Fruit fly (Drosophila melanogaster) whole organism, embryonic: Measurements from ENCODE around the gene Drsl1.
A peak's percentile ranks its signal among the peaks of the same experiment; 100 is the strongest.

Experiments used
- ATbp ChIP-seq: fragments of 200-800 bp; sonication (Bioruptor generic); optimal IDR thresholded peaks from 2 replicates; lab custom pipeline; 2017; ENCODE audit warnings: missing biosample characterization, mild to moderate bottlenecking, missing genetic modification characterization, missing genetic modification reagents
- Asciz ChIP-seq: fragments of 200-800 bp; sonication (Bioruptor generic); optimal IDR thresholded peaks from 2 replicates; lab custom pipeline; 2017; ENCODE audit warnings: missing biosample characterization, mild to moderate bottlenecking, missing genetic modification characterization, missing genetic modification reagents
- Atf-2 ChIP-seq: fragments of 200-800 bp; sonication (Bioruptor generic); optimal IDR thresholded peaks from 2 replicates; lab custom pipeline; 2016; ENCODE audit warnings: missing biosample characterization, missing genetic modification characterization
- Atf3 ChIP-seq: fragments of 200-800 bp; sonication (Bioruptor generic); optimal IDR thresholded peaks from 3 replicates; lab custom pipeline; 2016; ENCODE audit warnings: missing biosample characterization, missing genetic modification characterization
- BtbVII ChIP-seq: fragments of 200-800 bp; sonication (Bioruptor generic); optimal IDR thresholded peaks from 3 replicates; lab custom pipeline; 2017; ENCODE audit warnings: missing biosample characterization, mild to moderate bottlenecking, missing genetic modification characterization
- CG10147 ChIP-seq: fragments of 200-800 bp; sonication (Bioruptor generic); optimal IDR thresholded peaks from 2 replicates; lab custom pipeline; 2019; ENCODE audit warnings: missing biosample characterization, mild to moderate bottlenecking, missing genetic modification characterization, moderate library complexity
- CG10267 ChIP-seq: fragments of 200-800 bp; sonication (Bioruptor generic); optimal IDR thresholded peaks from 2 replicates; lab custom pipeline; 2018; ENCODE audit warnings: missing biosample characterization, mild to moderate bottlenecking, missing genetic modification characterization, moderate library complexity
- CG11723 ChIP-seq: fragments of 200-800 bp; sonication (Bioruptor generic); optimal IDR thresholded peaks from 2 replicates; lab custom pipeline; 2017; ENCODE audit warnings: missing biosample characterization, mild to moderate bottlenecking, missing genetic modification characterization
- CG13424 ChIP-seq: fragments of 200-800 bp; sonication (Bioruptor generic); optimal IDR thresholded peaks from 2 replicates; lab custom pipeline; 2019; ENCODE audit warnings: missing biosample characterization, mild to moderate bottlenecking, missing genetic modification characterization, moderate library complexity
- CG13624 ChIP-seq: fragments of 200-800 bp; sonication (Bioruptor generic); optimal IDR thresholded peaks from 2 replicates; lab custom pipeline; 2016; ENCODE audit warnings: missing biosample characterization, missing genetic modification characterization
- CG15011 ChIP-seq: fragments of 200-800 bp; sonication (Bioruptor generic); optimal IDR thresholded peaks from 3 replicates; lab custom pipeline; 2018; ENCODE audit warnings: missing biosample characterization, mild to moderate bottlenecking, missing genetic modification characterization
- CG16779 ChIP-seq: fragments of 200-800 bp; sonication (Bioruptor generic); IDR thresholded peaks from 2 replicates; pipeline ENCODE4 v1.3.6; 2022; ENCODE audit warnings: missing biosample characterization, missing genetic modification characterization
- CG17328 ChIP-seq: fragments of 200-800 bp; sonication (Bioruptor generic); IDR thresholded peaks from 2 replicates; pipeline ENCODE4 v1.3.6; 2022; ENCODE audit warnings: missing biosample characterization, missing genetic modification characterization
- CG17612 ChIP-seq: fragments of 200-800 bp; sonication (Bioruptor generic); IDR thresholded peaks from 2 replicates; pipeline ENCODE4 v1.3.6; 2022; ENCODE audit warnings: missing biosample characterization, missing genetic modification characterization
- CG17802 ChIP-seq: fragments of 200-800 bp; sonication (Bioruptor generic); optimal IDR thresholded peaks from 2 replicates; lab custom pipeline; 2018; ENCODE audit warnings: missing biosample characterization, mild to moderate bottlenecking, missing genetic modification characterization, moderate library complexity
- CG17912 ChIP-seq: fragments of 200-800 bp; sonication (Bioruptor generic); optimal IDR thresholded peaks from 2 replicates; lab custom pipeline; 2018; ENCODE audit warnings: missing biosample characterization, mild to moderate bottlenecking, missing genetic modification characterization
- CG2202 ChIP-seq: fragments of 200-800 bp; sonication (Bioruptor generic); optimal IDR thresholded peaks from 2 replicates; lab custom pipeline; 2018; ENCODE audit warnings: missing biosample characterization, mild to moderate bottlenecking, missing genetic modification characterization
- CG2678 ChIP-seq: fragments of 200-800 bp; sonication (Bioruptor generic); optimal IDR thresholded peaks from 3 replicates; lab custom pipeline; 2019; ENCODE audit warnings: missing biosample characterization, mild to moderate bottlenecking, missing genetic modification characterization, moderate library complexity
- CG2889 ChIP-seq: fragments of 200-800 bp; sonication (Bioruptor generic); IDR thresholded peaks from 3 replicates; pipeline ENCODE4 v1.3.6; 2022; ENCODE audit warnings: missing biosample characterization, missing genetic modification characterization
- CG3065 ChIP-seq: fragments of 200-800 bp; sonication (Bioruptor generic); optimal IDR thresholded peaks from 2 replicates; lab custom pipeline; 2016; ENCODE audit warnings: missing biosample characterization, missing genetic modification characterization
- CG31441 ChIP-seq: fragments of 200-800 bp; sonication (Bioruptor generic); IDR thresholded peaks from 2 replicates; pipeline ENCODE4 v1.3.6; 2022; ENCODE audit warnings: missing biosample characterization, missing genetic modification characterization
- CG33557 ChIP-seq: fragments of 200-800 bp; sonication (Bioruptor generic); optimal IDR thresholded peaks from 2 replicates; lab custom pipeline; 2019; ENCODE audit warnings: missing biosample characterization, mild to moderate bottlenecking, missing genetic modification characterization, moderate library complexity
- CG4360 ChIP-seq: fragments of 200-800 bp; sonication (Bioruptor generic); IDR thresholded peaks from 2 replicates; pipeline ENCODE4 v1.3.6; 2022; ENCODE audit warnings: missing biosample characterization, missing genetic modification characterization
- CG5245 ChIP-seq: fragments of 200-800 bp; sonication (Bioruptor generic); optimal IDR thresholded peaks from 3 replicates; lab custom pipeline; 2016; ENCODE audit warnings: missing biosample characterization, missing genetic modification characterization
- CG5953 ChIP-seq: fragments of 200-800 bp; sonication (Bioruptor generic); IDR thresholded peaks from 2 replicates; pipeline ENCODE4 v1.3.6; 2022; ENCODE audit warnings: missing biosample characterization, missing genetic modification characterization
- CG6689 ChIP-seq: fragments of 200-800 bp; sonication (Bioruptor generic); IDR thresholded peaks from 2 replicates; pipeline ENCODE4 v1.3.6; 2022; ENCODE audit warnings: missing biosample characterization, missing genetic modification characterization
- CG7745 ChIP-seq: fragments of 200-800 bp; sonication (Bioruptor generic); optimal IDR thresholded peaks from 2 replicates; lab custom pipeline; 2018; ENCODE audit warnings: missing biosample characterization, mild to moderate bottlenecking, missing genetic modification characterization, moderate library complexity
- Hr3 ChIP-seq: fragments of 200-800 bp; sonication (Bioruptor generic); optimal IDR thresholded peaks from 3 replicates; lab custom pipeline; 2016; ENCODE audit warnings: missing biosample characterization, missing genetic modification characterization
- Hr78 ChIP-seq, 2 experiments: fragments of 200-800 bp in 1 of 2; fragments of >200 bp in 1 of 2; sonication (Bioruptor generic) in 1 of 2; optimal IDR thresholded peaks; 2 replicates each; lab custom pipeline; 2017 to 2019; ENCODE audit warnings: missing biosample characterization in 2 of 2, missing genetic modification characterization in 2 of 2, mild to moderate bottlenecking in 1 of 2, moderate library complexity in 1 of 2
- Max ChIP-seq: fragments of 200-800 bp; sonication (Bioruptor generic); optimal IDR thresholded peaks from 2 replicates; lab custom pipeline; 2016; ENCODE audit warnings: missing biosample characterization, mild to moderate bottlenecking, missing genetic modification characterization
- NC2α ChIP-seq: fragments of 200-800 bp; sonication (Bioruptor generic); optimal IDR thresholded peaks from 2 replicates; lab custom pipeline; 2016; ENCODE audit warnings: missing biosample characterization, missing genetic modification characterization
- amos ChIP-seq: fragments of 200-800 bp; sonication (Bioruptor generic); IDR thresholded peaks from 2 replicates; pipeline ENCODE4 v1.3.6; 2022; ENCODE audit warnings: missing biosample characterization, missing genetic modification characterization; ENCODE audit not compliant: partially characterized antibody
- aop ChIP-seq: fragments of 200-800 bp; sonication (Bioruptor generic); IDR thresholded peaks from 2 replicates; pipeline ENCODE4 v1.3.6; 2022; ENCODE audit warnings: missing biosample characterization, missing genetic modification characterization
- danr ChIP-seq: fragments of 200-800 bp; sonication (Bioruptor generic); IDR thresholded peaks from 2 replicates; pipeline ENCODE4 v1.3.6; 2022; ENCODE audit warnings: missing biosample characterization, missing genetic modification characterization
- dimm ChIP-seq: fragments of 200-800 bp; sonication (Bioruptor generic); IDR thresholded peaks from 2 replicates; pipeline ENCODE4 v1.3.6; 2022; ENCODE audit warnings: missing biosample characterization, missing genetic modification characterization
- gfzf ChIP-seq: fragments of 200-800 bp; sonication (Bioruptor generic); optimal IDR thresholded peaks from 2 replicates; lab custom pipeline; 2016; ENCODE audit warnings: missing biosample characterization, mild to moderate bottlenecking, missing genetic modification characterization, moderate library complexity
- jigr1 ChIP-seq: fragments of 200-800 bp; sonication (Bioruptor generic); IDR thresholded peaks from 3 replicates; pipeline ENCODE4 v1.3.6; 2022; ENCODE audit warnings: missing biosample characterization, missing genetic modification characterization
- mam ChIP-seq: fragments of 200-800 bp; sonication (Bioruptor generic); optimal IDR thresholded peaks from 3 replicates; lab custom pipeline; 2016; ENCODE audit warnings: missing biosample characterization, missing genetic modification characterization
- nerfin-1 ChIP-seq: fragments of 200-800 bp; sonication (Bioruptor generic); optimal IDR thresholded peaks from 3 replicates; lab custom pipeline; 2019; ENCODE audit warnings: missing biosample characterization, mild to moderate bottlenecking, missing genetic modification characterization, moderate library complexity
- nmo ChIP-seq: fragments of 200-800 bp; sonication (Bioruptor generic); optimal IDR thresholded peaks from 2 replicates; lab custom pipeline; 2018; ENCODE audit warnings: missing biosample characterization, mild to moderate bottlenecking, missing genetic modification characterization, moderate library complexity
- peb ChIP-seq: fragments of 200-800 bp; sonication (Bioruptor generic); IDR thresholded peaks from 2 replicates; pipeline ENCODE4 v1.3.6; 2022; ENCODE audit warnings: missing biosample characterization, missing genetic modification characterization
- sd ChIP-seq: fragments of 200-800 bp; sonication (Bioruptor generic); optimal IDR thresholded peaks from 3 replicates; lab custom pipeline; 2018; ENCODE audit warnings: missing biosample characterization, mild to moderate bottlenecking, missing genetic modification characterization, moderate library complexity
- sisA ChIP-seq: fragments of 200-800 bp; sonication (Bioruptor generic); IDR thresholded peaks from 2 replicates; pipeline ENCODE4 v1.3.6; 2022; ENCODE audit warnings: missing biosample characterization, missing genetic modification characterization
- ssp ChIP-seq: fragments of 200-800 bp; sonication (Bioruptor generic); IDR thresholded peaks from 2 replicates; pipeline ENCODE4 v1.3.6; 2022; ENCODE audit warnings: missing biosample characterization, missing genetic modification characterization
- tgo ChIP-seq: fragments of 200-800 bp; sonication (Bioruptor generic); IDR thresholded peaks from 3 replicates; pipeline ENCODE4 v1.3.6; 2022; ENCODE audit warnings: missing biosample characterization, missing genetic modification characterization
- tin ChIP-seq: fragments of 200-800 bp; sonication (Bioruptor generic); optimal IDR thresholded peaks from 3 replicates; lab custom pipeline; 2016; ENCODE audit warnings: missing biosample characterization, missing genetic modification characterization
- tll ChIP-seq, 2 experiments: fragments of 200-800 bp in 1 of 2; fragments of >200 bp in 1 of 2; sonication (Bioruptor generic) in 1 of 2; optimal IDR thresholded peaks; 2 replicates each; lab custom pipeline; 2017 to 2019; ENCODE audit warnings: missing biosample characterization in 2 of 2, missing genetic modification characterization in 2 of 2, mild to moderate bottlenecking in 1 of 2, moderate library complexity in 1 of 2
- tup ChIP-seq: fragments of 200-800 bp; sonication (Bioruptor generic); optimal IDR thresholded peaks from 2 replicates; lab custom pipeline; 2016; ENCODE audit warnings: missing biosample characterization, mild to moderate bottlenecking, missing genetic modification characterization, moderate library complexity
- vvl ChIP-seq: fragments of 200-800 bp; sonication (Bioruptor generic); IDR thresholded peaks from 2 replicates; pipeline ENCODE4 v1.3.6; 2022; ENCODE audit warnings: missing biosample characterization, missing genetic modification characterization
- yki ChIP-seq: fragments of >200 bp; optimal IDR thresholded peaks from 3 replicates; lab custom pipeline; 2018
- zfh1 ChIP-seq: fragments of 200-800 bp; sonication (Bioruptor generic); IDR thresholded peaks from 3 replicates; pipeline ENCODE4 v1.3.6; 2022; ENCODE audit warnings: missing biosample characterization, missing genetic modification characterization

Gene Drsl1

DNA sequence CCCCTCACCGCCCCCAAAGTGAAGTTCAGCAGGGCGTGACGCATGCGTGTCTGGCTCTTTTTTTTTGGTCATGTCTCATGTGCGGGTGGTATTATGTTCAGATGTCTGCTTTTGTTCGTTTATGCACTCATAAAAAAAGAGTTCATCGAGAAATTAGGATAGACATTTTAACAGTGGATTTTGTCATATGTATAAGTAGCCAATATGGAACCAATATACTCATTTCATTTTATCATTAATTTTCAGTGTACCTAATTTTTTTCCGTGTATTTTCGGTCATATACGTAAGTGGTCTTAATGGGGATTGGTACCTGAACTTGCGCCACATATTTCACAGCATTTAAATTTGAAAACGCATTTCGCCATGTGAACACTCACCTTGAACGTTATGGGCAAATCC lies 35.2 kb downstream of the Drsl1 start (continued):
- TF ChIP-seq CG2202 (tag; lab: Kevin White, UChicago) (no peak), Atf-2 (GFP tag; lab: Kevin White, UChicago) (no peak), CG31441 (peak; percentile 81), CG33557 (GFP tag; lab: Kevin White, UChicago) (peak; percentile 3), danr (GFP tag; lab: Robert Waterston, UW) (0 out of 2 replicates have a peak, but pooled peaks have one; percentile 20), Atf3 (GFP tag; lab: Kevin White, UChicago) (no peak), yki (lab: Kevin White, UChicago) (no peak), CG13424 (tag; lab: Kevin White, UChicago) (peak; percentile 55), CG16779 (GFP tag; lab: Robert Waterston, UW) (no peak), nmo (GFP tag; lab: Kevin White, UChicago) (peak; percentile 52), CG6689 (peak; percentile 77), mam (GFP tag; lab: Kevin White, UChicago) (peak; percentile 54), NC2α (GFP tag; lab: Kevin White, UChicago) (no peak), CG17612 (no peak), CG17802 (peak; percentile 4), tup (no peak), CG10147 (no peak), Max (GFP tag; lab: Kevin White, UChicago) (peak; percentile 41), tin (peak; percentile 68), ssp (peak; percentile 63), CG17912 (GFP tag; lab: Kevin White, UChicago) (no peak), jigr1 (GFP tag; lab: Robert Waterston, UW) (no peak), CG4360 (GFP tag; lab: Robert Waterston, UW) (peak; percentile 20; the same call in 1 of the 2 replicates), tgo (GFP tag; lab: Robert Waterston, UW) (peak; percentile 72), Hr3 (GFP tag; lab: Kevin White, UChicago) (peak; percentile 45), CG2889 (GFP tag; lab: Robert Waterston, UW) (0 out of 3 replicates have a peak, but pooled peaks have one; percentile 33), sisA (GFP tag; lab: Robert Waterston, UW) (peak; percentile 63), peb (GFP tag; lab: Robert Waterston, UW) (0 out of 2 replicates have a peak, but pooled peaks have one; percentile 10), sd (tag; lab: Kevin White, UChicago) (no peak), CG13624 (GFP tag; lab: Kevin White, UChicago) (peak; percentile 35), BtbVII (GFP tag; lab: Kevin White, UChicago) (peak; percentile 46), gfzf (no peak), CG5245 (GFP tag; lab: Kevin White, UChicago) (peak; percentile 47), amos (GFP tag; lab: Robert Waterston, UW) (no peak), Asciz (GFP tag; lab: Kevin White, UChicago) (peak; percentile 67), tll (GFP tag; optimal IDR thresholded peaks at IDR 0.05; lab: Kevin White, UChicago) (no peak), Hr78 (GFP tag; optimal IDR thresholded peaks at IDR 0.05; lab: Kevin White, UChicago) (no peak), aop (no peak), CG7745 (tag; lab: Kevin White, UChicago) (no peak), nerfin-1 (tag; lab: Kevin White, UChicago) (peak; percentile 50), CG5953 (GFP tag; lab: Robert Waterston, UW) (peak; percentile 45; the same call in 1 of the 2 replicates), dimm (GFP tag; lab: Robert Waterston, UW) (no peak), CG3065 (GFP tag; lab: Kevin White, UChicago) (peak; percentile 59), zfh1 (GFP tag; lab: Robert Waterston, UW) (peak; percentile 68; the same call in 2 of the 3 replicates), CG11723 (no peak), CG15011 (GFP tag; lab: Kevin White, UChicago) (no peak), vvl (GFP tag; lab: Robert Waterston, UW) (peak; percentile 85), CG17328 (GFP tag; lab: Robert Waterston, UW) (peak; percentile 77), CG10267 (tag; lab: Kevin White, UChicago) (peak; percentile 46), CG2678 (tag; lab: Kevin White, UChicago) (peak; percentile 77), ATbp (GFP tag; lab: Kevin White, UChicago) (peak; percentile 59)
